Worm (Caenorhabditis elegans) whole organism, early embryonic: ENCODE measurements around the gene ech-9.

Source experiments
- ama-1 ChIP-seq: fragments of 150-350 bp; optimal IDR thresholded peaks from 2 replicates; lab custom pipeline; 2014
- ceh-36 ChIP-seq: sonication (generic microtip); optimal IDR thresholded peaks from 2 replicates; lab custom pipeline; 2016; ENCODE audit warnings: missing genetic modification characterization, inconsistent platforms, missing compliant biosample characterization
- hmg-4 ChIP-seq: fragments of 200-800 bp; sonication (Bioruptor generic); optimal IDR thresholded peaks from 2 replicates; lab custom pipeline; 2018; ENCODE audit warnings: mild to moderate bottlenecking, missing genetic modification characterization, missing compliant biosample characterization

DNA sequence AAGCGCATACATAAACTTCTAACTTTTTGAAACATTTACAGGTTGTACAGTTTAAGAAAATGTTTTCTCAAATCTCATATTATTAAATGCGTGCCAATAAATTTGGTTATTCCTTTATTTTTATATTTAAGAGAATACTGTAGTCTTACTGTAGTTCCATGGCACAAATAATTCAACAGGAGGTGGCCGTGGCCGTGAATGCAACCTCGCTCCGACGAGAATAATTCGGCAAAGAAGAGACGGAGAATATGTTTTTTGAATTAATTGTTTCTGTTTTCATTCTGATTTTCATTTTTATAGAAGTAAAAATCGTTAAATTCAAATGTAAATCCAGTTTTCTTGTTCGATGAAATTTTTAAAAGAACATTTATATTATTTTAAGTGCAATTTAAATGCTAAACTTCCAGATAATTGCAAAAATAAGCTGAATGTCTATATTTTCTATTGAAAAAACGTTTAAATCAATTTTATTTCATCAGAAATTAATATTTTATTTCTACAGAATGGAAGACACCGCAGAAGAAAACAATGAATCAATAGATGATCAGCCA is 37.7 kb downstream of the ech-9 start, which contains the start of gene gon-4:
- TF ChIP-seq ama-1 (lab: Kevin White, UChicago), result no peak
- TF ChIP-seq hmg-4, result no peak
- no peak for TF ChIP-seq ceh-36 (tag; lab: Kevin White, UChicago)
